Fruit fly (Drosophila melanogaster): ENCODE data around the gene RpS28-like.

dm6 chr2L:9447816-9448215 is 11.2 kb downstream of the RpS28-like start:
- TF ChIP-seq CG32121 (GFP tag; IDR thresholded peaks at IDR 0.05) (peak; percentile 73), CG34367 (tag; optimal IDR thresholded peaks at IDR 0.05) (peak; percentile 48), CG15710 (tag; optimal IDR thresholded peaks at IDR 0.05) (peak; percentile 57)
